Fruit fly (Drosophila melanogaster) whole organism, prepupa: ENCODE data around the gene Mur89F.

Experiments
- CG10631 ChIP-seq: fragments of 200-800 bp; sonication (Bioruptor generic); optimal IDR thresholded peaks from 2 replicates; lab custom pipeline; 2016; ENCODE audit warnings: missing biosample characterization, missing genetic modification characterization
- CG11294 ChIP-seq: fragments of 200-800 bp; sonication (Bioruptor generic); IDR thresholded peaks from 2 replicates; pipeline ENCODE4 v1.3.6; 2022; ENCODE audit warnings: missing biosample characterization, missing genetic modification characterization
- CG16779 ChIP-seq: fragments of 200-800 bp; sonication (Bioruptor generic); optimal IDR thresholded peaks from 3 replicates; lab custom pipeline; 2017; ENCODE audit warnings: missing biosample characterization, mild to moderate bottlenecking, missing genetic modification characterization
- CG6163 ChIP-seq: fragments of 200-800 bp; sonication (Bioruptor generic); IDR thresholded peaks from 3 replicates; pipeline ENCODE4 v1.3.6; 2022; ENCODE audit warnings: missing biosample characterization, missing genetic modification characterization
- CG6276 ChIP-seq: fragments of 200-800 bp; sonication (Bioruptor generic); optimal IDR thresholded peaks from 2 replicates; lab custom pipeline; 2017; ENCODE audit warnings: missing biosample characterization, mild to moderate bottlenecking, missing genetic modification characterization
- CG6792 ChIP-seq: fragments of 200-800 bp; sonication (Bioruptor generic); optimal IDR thresholded peaks from 3 replicates; lab custom pipeline; 2016; ENCODE audit warnings: missing biosample characterization, missing genetic modification characterization
- CG8119 ChIP-seq: fragments of 200-800 bp; sonication (Bioruptor generic); IDR thresholded peaks from 3 replicates; pipeline ENCODE4 v1.3.6; 2022; ENCODE audit warnings: missing biosample characterization, missing genetic modification characterization
- acj6 ChIP-seq: fragments of 200-800 bp; sonication (Bioruptor generic); optimal IDR thresholded peaks from 3 replicates; lab custom pipeline; 2016; ENCODE audit warnings: missing biosample characterization, missing genetic modification characterization
- fkh ChIP-seq: fragments of 200-800 bp; sonication (Bioruptor generic); optimal IDR thresholded peaks from 3 replicates; lab custom pipeline; 2017; ENCODE audit warnings: missing biosample characterization, mild to moderate bottlenecking, missing genetic modification characterization, moderate library complexity
- net ChIP-seq: fragments of 200-800 bp; sonication (Bioruptor generic); optimal IDR thresholded peaks from 3 replicates; lab custom pipeline; 2016; ENCODE audit warnings: missing biosample characterization, missing genetic modification characterization
- ss ChIP-seq, 2 experiments: fragments of 200-800 bp; sonication (Bioruptor generic); optimal IDR thresholded peaks; 2 replicates in 1 of 2; 3 replicates in 1 of 2; lab custom pipeline; 2017 to 2018; ENCODE audit warnings: mild to moderate bottlenecking in 2 of 2, missing biosample characterization in 2 of 2, missing genetic modification characterization in 2 of 2, moderate library complexity in 1 of 2

DNA sequence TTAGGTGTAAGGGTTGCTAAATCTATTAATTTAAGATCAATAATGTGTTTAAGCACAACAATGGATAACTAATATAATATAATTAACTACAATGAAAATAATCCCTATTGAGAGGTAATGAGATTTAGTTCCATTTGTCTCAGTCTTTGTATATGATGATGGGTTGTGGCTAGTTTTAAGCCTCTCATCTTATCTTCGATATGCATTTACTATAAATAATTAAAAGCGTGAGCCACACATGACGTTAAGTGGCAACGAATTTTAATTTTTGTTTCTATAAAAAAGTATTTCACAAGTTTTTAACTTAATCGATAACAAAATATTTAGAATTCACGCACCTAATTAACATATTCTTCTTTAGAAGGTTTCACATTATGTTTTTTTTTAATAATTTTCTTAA, 49.3 kb upstream of the Mur89F start:
- TF ChIP-seq CG16779 (tag; lab: Kevin White, UChicago) (no peak), CG6276 (GFP tag; lab: Kevin White, UChicago) (no peak), CG6163 (no peak), acj6 (GFP tag; lab: Kevin White, UChicago) (no peak), CG8119 (GFP tag; lab: Robert Waterston, UW) (no peak), CG11294 (GFP tag; lab: Robert Waterston, UW) (no peak), fkh (GFP tag; lab: Kevin White, UChicago) (no peak), CG10631 (no peak), CG6792 (GFP tag; lab: Kevin White, UChicago) (no peak), net (GFP tag; lab: Kevin White, UChicago) (no peak), ss (GFP tag; optimal IDR thresholded peaks at IDR 0.05; lab: Kevin White, UChicago) (no peak)
